Fruit fly (Drosophila melanogaster): ENCODE measurements around the gene Nubp2.

- no peak for TF ChIP-seq Clk (GFP tag; optimal IDR thresholded peaks at IDR 0.05)
- TF ChIP-seq CG7101 (tag; optimal IDR thresholded peaks at IDR 0.05), result no peak
- no peak for TF ChIP-seq bab1 (GFP tag; optimal IDR thresholded peaks at IDR 0.05)
- peak; percentile 42 for TF ChIP-seq kay (GFP tag; ENCODE audit: borderline replicate concordance)
Observed at dm6 chr3L:20524409-20525010, 1.9 kb upstream of the Nubp2 start.
